Worm (Caenorhabditis elegans) whole organism, young adult: ENCODE results near the gene str-52.

Source experiments
- B0336.3 ChIP-seq: fragments of 200-800 bp; sonication (Bioruptor generic); IDR thresholded peaks from 2 replicates; pipeline ENCODE4 v1.3.6; 2022; ENCODE audit warnings: missing genetic modification characterization, missing compliant biosample characterization
- C06A6.2 ChIP-seq: fragments of 200-800 bp; sonication (Bioruptor generic); conservative IDR thresholded peaks from 2 replicates; pipeline ENCODE4 v1.3.6; 2022; ENCODE audit warnings: missing genetic modification characterization, missing compliant biosample characterization
- F23B12.7 ChIP-seq: sonication (generic microtip); optimal IDR thresholded peaks from 2 replicates; lab custom pipeline; 2017; ENCODE audit warnings: missing genetic modification characterization, mild to moderate bottlenecking, missing compliant biosample characterization, antibody characterized with exemption, moderate library complexity; ENCODE audit not compliant: insufficient read depth
- F49E8.2 ChIP-seq: sonication (generic microtip); optimal IDR thresholded peaks from 3 replicates; lab custom pipeline; 2017; ENCODE audit warnings: missing genetic modification characterization, mild to moderate bottlenecking, missing compliant biosample characterization, antibody characterized with exemption, moderate library complexity; ENCODE audit not compliant: insufficient read depth
- F52B5.7 ChIP-seq: sonication (generic microtip); optimal IDR thresholded peaks from 2 replicates; lab custom pipeline; 2016; ENCODE audit warnings: mild to moderate bottlenecking, missing genetic modification characterization, missing compliant biosample characterization
- F57A8.1 ChIP-seq: fragments of 200-800 bp; sonication (Bioruptor generic); optimal IDR thresholded peaks from 2 replicates; lab custom pipeline; 2018; ENCODE audit warnings: mild to moderate bottlenecking, missing genetic modification characterization, moderate library complexity, missing compliant biosample characterization
- K11D2.4 ChIP-seq: fragments of 200-800 bp; sonication (Bioruptor generic); IDR thresholded peaks from 2 replicates; pipeline ENCODE4 v1.3.6; 2022; ENCODE audit warnings: missing genetic modification reagents, missing genetic modification characterization, missing compliant biosample characterization
- K12H6.12 ChIP-seq: fragments of 200-800 bp; sonication (Bioruptor generic); optimal IDR thresholded peaks from 2 replicates; lab custom pipeline; 2018; ENCODE audit warnings: mild to moderate bottlenecking, missing genetic modification characterization, missing compliant biosample characterization
- Y79H2A.3 ChIP-seq: fragments of 200-800 bp; sonication (Bioruptor generic); conservative IDR thresholded peaks from 2 replicates; pipeline ENCODE4 v1.3.6; 2022; ENCODE audit warnings: missing genetic modification reagents, missing genetic modification characterization, missing compliant biosample characterization
- ZK185.1 ChIP-seq: sonication (generic microtip); optimal IDR thresholded peaks from 2 replicates; lab custom pipeline; 2016; ENCODE audit warnings: mild to moderate bottlenecking, missing genetic modification characterization, missing compliant biosample characterization; ENCODE audit not compliant: poor library complexity, severe bottlenecking
- attf-6 ChIP-seq: fragments of 200-800 bp; sonication (Bioruptor generic); IDR thresholded peaks from 2 replicates; pipeline ENCODE4 v1.3.6; 2022; ENCODE audit warnings: missing genetic modification reagents, missing genetic modification characterization, missing compliant biosample characterization
- bed-2 ChIP-seq: fragments of 200-800 bp; sonication (Bioruptor generic); IDR thresholded peaks from 2 replicates; pipeline ENCODE4 v1.3.6; 2022; ENCODE audit warnings: missing genetic modification reagents, missing genetic modification characterization, missing compliant biosample characterization
- cebp-1 ChIP-seq, 2 experiments: fragments of 200-800 bp in 1 of 2; sonication (Bioruptor generic) in 1 of 2; sonication (generic microtip) in 1 of 2; IDR thresholded peaks in 1 of 2; optimal IDR thresholded peaks in 1 of 2; 2 replicates each; pipeline versions ENCODE4 v1.3.6 to Lab custom; 2017 to 2022; ENCODE audit warnings: missing compliant biosample characterization in 2 of 2, missing genetic modification characterization in 2 of 2, mild to moderate bottlenecking in 1 of 2, missing genetic modification reagents in 1 of 2, moderate library complexity in 1 of 2
- cebp-2 ChIP-seq: fragments of 200-800 bp; sonication (Bioruptor generic); IDR thresholded peaks from 2 replicates; pipeline ENCODE4 v1.3.6; 2022; ENCODE audit warnings: missing genetic modification characterization, missing compliant biosample characterization
- ceh-58 ChIP-seq: fragments of 200-800 bp; sonication (Bioruptor generic); IDR thresholded peaks from 2 replicates; pipeline ENCODE4 v1.3.6; 2022; ENCODE audit warnings: missing genetic modification characterization, missing compliant biosample characterization
- dox-1 ChIP-seq: fragments of 200-800 bp; sonication (Bioruptor generic); IDR thresholded peaks from 2 replicates; pipeline ENCODE4 v1.3.6; 2022; ENCODE audit warnings: missing genetic modification reagents, missing genetic modification characterization, missing compliant biosample characterization
- egl-44 ChIP-seq: fragments of 200-800 bp; sonication (Bioruptor generic); IDR thresholded peaks from 2 replicates; pipeline ENCODE4 v1.3.6; 2022; ENCODE audit warnings: missing genetic modification reagents, missing genetic modification characterization, missing compliant biosample characterization
- ets-4 ChIP-seq: fragments of 200-800 bp; sonication (Bioruptor generic); optimal IDR thresholded peaks from 2 replicates; lab custom pipeline; 2018; ENCODE audit warnings: mild to moderate bottlenecking, missing genetic modification characterization, missing compliant biosample characterization
- him-1 ChIP-seq: sonication (generic microtip); optimal IDR thresholded peaks from 2 replicates; lab custom pipeline; 2016; ENCODE audit warnings: missing genotype, missing genetic modification reagents, missing genetic modification characterization, missing compliant biosample characterization
- hlh-26 ChIP-seq: fragments of 200-800 bp; sonication (Bioruptor generic); conservative IDR thresholded peaks from 2 replicates; pipeline ENCODE4 v1.3.6; 2022; ENCODE audit warnings: missing genetic modification reagents, missing genetic modification characterization, missing compliant biosample characterization
- hmg-20 ChIP-seq: fragments of 200-800 bp; sonication (Bioruptor generic); IDR thresholded peaks from 2 replicates; pipeline ENCODE4 v1.3.6; 2022; ENCODE audit warnings: missing genetic modification reagents, missing genetic modification characterization, missing compliant biosample characterization
- hrde-1 ChIP-seq: sonication (generic microtip); optimal IDR thresholded peaks from 2 replicates; lab custom pipeline; 2016; ENCODE audit warnings: missing genetic modification characterization, mild to moderate bottlenecking, missing compliant biosample characterization, moderate library complexity, missing genotype, missing genetic modification reagents, borderline replicate concordance
- lin-35 ChIP-seq, 3 experiments: fragments of 150-350 bp in 2 of 3; sonication (generic microtip) in 1 of 3; optimal IDR thresholded peaks; 2 replicates each; lab custom pipeline; 2014 to 2018; ENCODE audit warnings: missing biosample characterization in 3 of 3, missing genetic modification characterization in 3 of 3, missing genetic modification reagents in 3 of 3
- madf-8 ChIP-seq: fragments of 200-800 bp; sonication (Bioruptor generic); conservative IDR thresholded peaks from 2 replicates; pipeline ENCODE4 v1.3.6; 2022; ENCODE audit warnings: missing genetic modification reagents, missing genetic modification characterization, missing compliant biosample characterization
- mel-28 ChIP-seq: sonication (generic microtip); optimal IDR thresholded peaks from 2 replicates; lab custom pipeline; 2016; ENCODE audit warnings: borderline replicate concordance, mild to moderate bottlenecking, missing genetic modification characterization, missing compliant biosample characterization
- mes-4 ChIP-seq: sonication (generic microtip); optimal IDR thresholded peaks from 2 replicates; lab custom pipeline; 2016; ENCODE audit warnings: missing genotype, missing genetic modification characterization, missing compliant biosample characterization
- mxl-1 ChIP-seq: sonication (generic microtip); optimal IDR thresholded peaks from 2 replicates; lab custom pipeline; 2016; ENCODE audit warnings: missing genetic modification characterization, missing compliant biosample characterization
- nfya-2 ChIP-seq: fragments of 200-800 bp; sonication (Bioruptor generic); IDR thresholded peaks from 2 replicates; pipeline ENCODE4 v1.3.6; 2022; ENCODE audit warnings: missing genetic modification reagents, missing genetic modification characterization, missing compliant biosample characterization
- nhr-179 ChIP-seq: sonication (generic microtip); optimal IDR thresholded peaks from 2 replicates; lab custom pipeline; 2016; ENCODE audit warnings: mild to moderate bottlenecking, missing genetic modification characterization, missing compliant biosample characterization
- pha-4 ChIP-seq: fragments of 150-350 bp; sonication (generic microtip); optimal IDR thresholded peaks from 2 replicates; lab custom pipeline; 2014; ENCODE audit warnings: missing biosample characterization, missing genetic modification reagents, missing genetic modification characterization
- sea-2 ChIP-seq: fragments of 200-800 bp; sonication (Bioruptor generic); IDR thresholded peaks from 2 replicates; pipeline ENCODE4 v1.3.6; 2022; ENCODE audit warnings: missing genetic modification characterization, missing compliant biosample characterization
- tbx-9 ChIP-seq: sonication (generic microtip); optimal IDR thresholded peaks from 2 replicates; lab custom pipeline; 2016; ENCODE audit warnings: borderline replicate concordance, missing genetic modification characterization, inconsistent platforms, missing compliant biosample characterization
- tlf-1 ChIP-seq: fragments of 200-800 bp; sonication (Bioruptor generic); optimal IDR thresholded peaks from 2 replicates; lab custom pipeline; 2018; ENCODE audit warnings: mild to moderate bottlenecking, missing genetic modification characterization, missing compliant biosample characterization
- zim-3 ChIP-seq: sonication (generic microtip); optimal IDR thresholded peaks from 2 replicates; lab custom pipeline; 2017; ENCODE audit warnings: mild to moderate bottlenecking, missing genetic modification characterization, moderate library complexity, missing compliant biosample characterization
- ztf-26 ChIP-seq: sonication (generic microtip); optimal IDR thresholded peaks from 2 replicates; lab custom pipeline; 2017; ENCODE audit warnings: missing genetic modification characterization, missing compliant biosample characterization
- ztf-6 ChIP-seq: fragments of 200-800 bp; sonication (Bioruptor generic); IDR thresholded peaks from 2 replicates; pipeline ENCODE4 v1.3.6; 2022; ENCODE audit warnings: missing genetic modification reagents, missing genetic modification characterization, missing compliant biosample characterization

Gene str-52

ce11 chrV:2155232-2155631 is 9.3 kb upstream of the str-52 start, which contains the start of gene srbc-21:
Gene srbc-21, plus strand, starts transcription at chrV:2155532.
- TF ChIP-seq sea-2 (GFP tag; lab: Robert Waterston, UW) (no peak), F23B12.7 (tag; lab: Kevin White, UChicago) (no peak), ztf-6 (GFP tag; lab: Robert Waterston, UW) (no peak), cebp-1 (GFP tag; IDR thresholded peaks at IDR 0.05; lab: Robert Waterston, UW) (no peak), cebp-1 (tag; optimal IDR thresholded peaks at IDR 0.05; lab: Kevin White, UChicago) (no peak), ZK185.1 (no peak), C06A6.2 (no peak), K12H6.12 (tag; lab: Kevin White, UChicago) (no peak), F49E8.2 (tag; lab: Kevin White, UChicago) (no peak), egl-44 (GFP tag; lab: Robert Waterston, UW) (no peak), hrde-1 (tag; lab: Kevin White, UChicago) (no peak), cebp-2 (GFP tag; lab: Robert Waterston, UW) (no peak), K11D2.4 (GFP tag; lab: Robert Waterston, UW) (no peak), dox-1 (GFP tag; lab: Robert Waterston, UW) (no peak)

- TF ChIP-seq zim-3, result no peak
- no peak for TF ChIP-seq ztf-26 (tag; lab: Kevin White, UChicago)
- TF ChIP-seq ets-4, result no peak
- TF ChIP-seq F23B12.7 (tag; lab: Kevin White, UChicago), result no peak
- no peak for TF ChIP-seq F52B5.7 (tag; lab: Kevin White, UChicago)
- no peak for TF ChIP-seq ZK185.1
- TF ChIP-seq B0336.3, result no peak
- TF ChIP-seq, all 124 proteins: peak for 0
These were observed 7.3 kb upstream of the str-52 start, which contains the start of gene srbc-23 for ce11 chrV:2153274-2153673. Gene srbc-23, plus strand, starts transcription at chrV:2153574.

DNA sequence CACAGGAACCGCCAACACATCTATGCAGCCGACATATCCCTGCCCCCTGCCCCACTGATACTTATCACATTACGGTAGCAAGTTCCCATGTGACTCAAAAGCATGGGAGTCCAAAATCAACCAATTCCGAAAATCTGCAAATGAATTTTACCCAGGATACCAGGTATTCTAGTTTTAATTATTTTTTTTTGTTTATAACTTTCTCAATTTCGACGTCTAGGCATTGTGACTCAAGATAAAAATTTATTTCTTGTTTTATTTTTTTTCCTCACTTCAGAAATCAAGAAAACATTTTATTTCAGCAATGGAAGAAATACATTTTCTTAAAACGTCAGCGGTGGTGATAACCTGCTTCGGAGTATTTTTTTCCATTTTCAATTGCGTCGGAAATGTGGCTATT is 5.5 kb upstream of the str-52 start, which contains the start of gene srbc-24:
srbc-24 (plus strand) TSS at position 301 of the 400 bp plus-strand sequence.
- no peak for TF ChIP-seq him-1
- TF ChIP-seq cebp-1 (GFP tag; IDR thresholded peaks at IDR 0.05; lab: Robert Waterston, UW), result no peak
- TF ChIP-seq cebp-1 (tag; optimal IDR thresholded peaks at IDR 0.05; lab: Kevin White, UChicago), result no peak
- no peak for TF ChIP-seq F57A8.1 (GFP tag; lab: Kevin White, UChicago)
- TF ChIP-seq tlf-1 (GFP tag; lab: Kevin White, UChicago), result no peak
- TF ChIP-seq ets-4, result no peak
- TF ChIP-seq hlh-26 (GFP tag; lab: Robert Waterston, UW), result no peak
- no peak for TF ChIP-seq lin-35 (GFP tag; optimal IDR thresholded peaks at IDR 0.05; lab: Kevin White, UChicago)
- TF ChIP-seq ceh-58 (GFP tag; lab: Robert Waterston, UW), result no peak
- TF ChIP-seq hmg-20 (GFP tag; lab: Robert Waterston, UW), result no peak
- no peak for TF ChIP-seq attf-6 (GFP tag; lab: Robert Waterston, UW)
- TF ChIP-seq tbx-9 (tag; lab: Kevin White, UChicago), result no peak
- TF ChIP-seq Y79H2A.3 (GFP tag; lab: Robert Waterston, UW), result no peak
- no peak for TF ChIP-seq mxl-1 (tag; lab: Kevin White, UChicago)
- no peak for TF ChIP-seq nhr-179 (tag; lab: Kevin White, UChicago)
- no peak for TF ChIP-seq pha-4 (tag; lab: Kevin White, UChicago)
- TF ChIP-seq mel-28 (tag; lab: Kevin White, UChicago), result no peak
- TF ChIP-seq bed-2 (GFP tag; lab: Robert Waterston, UW), result no peak
- no peak for TF ChIP-seq mes-4 (tag; lab: Kevin White, UChicago)
- TF ChIP-seq nfya-2 (GFP tag; lab: Robert Waterston, UW), result no peak
- no peak for TF ChIP-seq madf-8 (GFP tag; lab: Robert Waterston, UW)
